Worm (Caenorhabditis elegans) whole organism, L1 larva: Measurements from ENCODE around the gene snb-5.

Source experiments
- C16A3.4 ChIP-seq: fragments of 150-350 bp; optimal IDR thresholded peaks from 2 replicates; lab custom pipeline; 2014; ENCODE audit warnings: missing biosample characterization, missing genetic modification characterization
- C34B4.2 ChIP-seq: sonication (generic microtip); optimal IDR thresholded peaks from 2 replicates; lab custom pipeline; 2017; ENCODE audit warnings: mild to moderate bottlenecking, missing genetic modification characterization, missing compliant biosample characterization
- F16B12.6 ChIP-seq: fragments of 150-350 bp; optimal IDR thresholded peaks from 2 replicates; lab custom pipeline; 2014; ENCODE audit warnings: missing biosample characterization, missing genetic modification characterization
- aly-2 ChIP-seq: fragments of 150-350 bp; optimal IDR thresholded peaks from 2 replicates; lab custom pipeline; 2014; ENCODE audit warnings: missing biosample characterization, missing genetic modification characterization
- ama-1 ChIP-seq: fragments of 150-350 bp; optimal IDR thresholded peaks from 2 replicates; lab custom pipeline; 2014
- blmp-1 ChIP-seq: fragments of 150-350 bp; optimal IDR thresholded peaks from 2 replicates; lab custom pipeline; 2014; ENCODE audit warnings: missing biosample characterization, missing genetic modification characterization
- ceh-8 ChIP-seq: fragments of 200-800 bp; sonication (Bioruptor generic); optimal IDR thresholded peaks from 2 replicates; lab custom pipeline; 2018; ENCODE audit warnings: mild to moderate bottlenecking, missing genetic modification characterization, moderate library complexity, missing compliant biosample characterization
- ceh-82 ChIP-seq, 3 experiments: fragments of 150-350 bp in 1 of 3; sonication (generic microtip) in 2 of 3; optimal IDR thresholded peaks; 2 replicates each; lab custom pipeline; 2014 to 2017; ENCODE audit warnings: missing biosample characterization in 3 of 3, missing genetic modification characterization in 3 of 3
- ceh-88 ChIP-seq: fragments of 200-800 bp; sonication (Bioruptor generic); IDR thresholded peaks from 2 replicates; pipeline ENCODE4 v1.3.6; 2022; ENCODE audit warnings: missing genetic modification characterization, missing compliant biosample characterization
- ceh-90 ChIP-seq: sonication (generic microtip); optimal IDR thresholded peaks from 2 replicates; lab custom pipeline; 2016; ENCODE audit warnings: missing genetic modification characterization, missing compliant biosample characterization
- ces-1 ChIP-seq: fragments of 150-350 bp; optimal IDR thresholded peaks from 2 replicates; lab custom pipeline; 2014; ENCODE audit warnings: missing biosample characterization, missing genetic modification reagents, missing genetic modification characterization
- dpl-1 ChIP-seq, 3 experiments: fragments of 150-350 bp in 2 of 3; sonication (generic microtip) in 1 of 3; optimal IDR thresholded peaks; 2 replicates each; lab custom pipeline; 2014 to 2017; ENCODE audit warnings: missing biosample characterization in 3 of 3, missing genetic modification characterization in 3 of 3, missing genetic modification reagents in 3 of 3
- efl-1 ChIP-seq, 4 experiments: fragments of 150-350 bp; optimal IDR thresholded peaks in 3 of 4; peaks in 1 of 4; 1 replicate in 1 of 4; 2 replicates in 3 of 4; lab custom pipeline; 2014; ENCODE audit warnings: missing biosample characterization in 2 of 4, missing genetic modification characterization in 2 of 4, missing genetic modification reagents in 2 of 4
- efl-3 ChIP-seq: fragments of 200-800 bp; sonication (Bioruptor generic); optimal IDR thresholded peaks from 2 replicates; lab custom pipeline; 2018; ENCODE audit warnings: mild to moderate bottlenecking, missing genetic modification characterization, missing compliant biosample characterization
- egl-27 ChIP-seq, 2 experiments: fragments of 150-350 bp in 1 of 2; sonication (generic microtip); optimal IDR thresholded peaks; 3 replicates each; lab custom pipeline; 2017 to 2018; ENCODE audit warnings: missing biosample characterization in 2 of 2, missing genetic modification characterization in 2 of 2, missing genetic modification reagents in 2 of 2
- elt-3 ChIP-seq, 6 experiments: fragments of 150-350 bp in 1 of 6; sonication (generic microtip); optimal IDR thresholded peaks; 2 replicates each; lab custom pipeline; 2017 to 2018; ENCODE audit warnings: missing biosample characterization in 6 of 6, missing genetic modification characterization in 6 of 6, inconsistent platforms in 1 of 6
- ets-5 ChIP-seq: fragments of 200-800 bp; sonication (Bioruptor generic); IDR thresholded peaks from 2 replicates; pipeline ENCODE4 v1.3.6; 2022; ENCODE audit warnings: missing genetic modification characterization, missing compliant biosample characterization
- fkh-10 ChIP-seq: sonication (generic microtip); optimal IDR thresholded peaks from 2 replicates; lab custom pipeline; 2017; ENCODE audit warnings: missing biosample characterization, missing genetic modification reagents, missing genetic modification characterization
- fkh-4 ChIP-seq: sonication (generic microtip); optimal IDR thresholded peaks from 2 replicates; lab custom pipeline; 2016; ENCODE audit warnings: missing compliant biosample characterization, missing genetic modification characterization, borderline replicate concordance
- fkh-8 ChIP-seq: sonication (generic microtip); optimal IDR thresholded peaks from 2 replicates; lab custom pipeline; 2016; ENCODE audit warnings: mild to moderate bottlenecking, missing genetic modification characterization, missing compliant biosample characterization
- hpl-2 ChIP-seq: fragments of 150-350 bp; optimal IDR thresholded peaks from 2 replicates; lab custom pipeline; 2014; ENCODE audit warnings: missing biosample characterization, missing genetic modification reagents, missing genetic modification characterization
- irx-1 ChIP-seq: sonication (generic microtip); optimal IDR thresholded peaks from 2 replicates; lab custom pipeline; 2016; ENCODE audit warnings: missing genetic modification characterization, missing compliant biosample characterization
- isw-1 ChIP-seq: fragments of 200-800 bp; sonication (Bioruptor generic); IDR thresholded peaks from 2 replicates; pipeline ENCODE4 v1.3.6; 2022; ENCODE audit warnings: missing genetic modification characterization, missing compliant biosample characterization
- lin-13 ChIP-seq: fragments of 150-350 bp; optimal IDR thresholded peaks from 2 replicates; lab custom pipeline; 2014; ENCODE audit warnings: missing biosample characterization, missing genetic modification reagents, missing genetic modification characterization
- lin-14 ChIP-seq: fragments of 200-800 bp; sonication (Bioruptor generic); optimal IDR thresholded peaks from 2 replicates; lab custom pipeline; 2018; ENCODE audit warnings: mild to moderate bottlenecking, missing genetic modification characterization, moderate library complexity, missing compliant biosample characterization
- lin-15B ChIP-seq: fragments of 150-350 bp; sonication (generic microtip); optimal IDR thresholded peaks from 3 replicates; lab custom pipeline; 2014; ENCODE audit warnings: missing biosample characterization, missing genetic modification characterization
- lin-35 ChIP-seq, 2 experiments: fragments of 150-350 bp; optimal IDR thresholded peaks; 2 replicates each; lab custom pipeline; 2014; ENCODE audit warnings: missing biosample characterization in 2 of 2, missing genetic modification characterization in 2 of 2, missing genetic modification reagents in 2 of 2
- lir-3 ChIP-seq: sonication (generic microtip); optimal IDR thresholded peaks from 2 replicates; lab custom pipeline; 2016; ENCODE audit warnings: mild to moderate bottlenecking, missing genetic modification characterization, moderate library complexity, missing compliant biosample characterization; ENCODE audit not compliant: poor library complexity
- mab-9 ChIP-seq: fragments of 200-800 bp; sonication (Bioruptor generic); IDR thresholded peaks from 2 replicates; pipeline ENCODE4 v1.3.6; 2022; ENCODE audit warnings: missing genetic modification reagents, missing genetic modification characterization, missing compliant biosample characterization
- mep-1 ChIP-seq: fragments of 150-350 bp; optimal IDR thresholded peaks from 2 replicates; lab custom pipeline; 2014; ENCODE audit warnings: missing biosample characterization, missing genetic modification characterization
- nhr-20 ChIP-seq: sonication (generic microtip); optimal IDR thresholded peaks from 2 replicates; lab custom pipeline; 2016; ENCODE audit warnings: mild to moderate bottlenecking, missing genetic modification characterization, missing compliant biosample characterization
- nhr-237 ChIP-seq: fragments of 150-350 bp; optimal IDR thresholded peaks from 2 replicates; lab custom pipeline; 2014; ENCODE audit warnings: missing biosample characterization, missing genetic modification characterization
- nhr-77 ChIP-seq: fragments of 150-350 bp; optimal IDR thresholded peaks from 2 replicates; lab custom pipeline; 2014; ENCODE audit warnings: missing biosample characterization, missing genetic modification characterization
- nhr-85 ChIP-seq: sonication (generic microtip); peaks from one replicate; lab custom pipeline; 2016; ENCODE audit warnings: missing genetic modification characterization, inconsistent platforms, missing compliant biosample characterization
- nhr-90 ChIP-seq: sonication (generic microtip); optimal IDR thresholded peaks from 2 replicates; lab custom pipeline; 2016; ENCODE audit warnings: mild to moderate bottlenecking, missing genetic modification characterization, missing compliant biosample characterization; ENCODE audit not compliant: poor library complexity
- pag-3 ChIP-seq: sonication (generic microtip); optimal IDR thresholded peaks from 2 replicates; lab custom pipeline; 2017; ENCODE audit warnings: missing genetic modification characterization, mild to moderate bottlenecking, missing compliant biosample characterization, antibody characterized with exemption, borderline replicate concordance; ENCODE audit not compliant: insufficient read depth
- skn-1 ChIP-seq: fragments of 150-350 bp; optimal IDR thresholded peaks from 2 replicates; lab custom pipeline; 2014; ENCODE audit warnings: missing biosample characterization, missing genetic modification characterization
- snu-23 ChIP-seq: sonication (generic microtip); optimal IDR thresholded peaks from 2 replicates; lab custom pipeline; 2016; ENCODE audit warnings: missing genetic modification characterization, missing compliant biosample characterization
- sox-4 ChIP-seq: sonication (generic microtip); optimal IDR thresholded peaks from 2 replicates; lab custom pipeline; 2016; ENCODE audit warnings: missing genetic modification characterization, missing compliant biosample characterization
- sptf-1 ChIP-seq: fragments of 150-350 bp; optimal IDR thresholded peaks from 2 replicates; lab custom pipeline; 2014; ENCODE audit warnings: missing biosample characterization, missing genetic modification characterization
- swsn-7 ChIP-seq: sonication (generic microtip); optimal IDR thresholded peaks from 2 replicates; lab custom pipeline; 2016; ENCODE audit warnings: missing genetic modification characterization, missing compliant biosample characterization
- tbx-2 ChIP-seq: sonication (generic microtip); optimal IDR thresholded peaks from 2 replicates; lab custom pipeline; 2016; ENCODE audit warnings: missing genetic modification characterization, missing compliant biosample characterization
- unc-130 ChIP-seq: fragments of 150-350 bp; optimal IDR thresholded peaks from 2 replicates; lab custom pipeline; 2017; ENCODE audit warnings: missing biosample characterization, missing genetic modification characterization, inconsistent platforms
- unc-30 ChIP-seq: sonication (generic microtip); optimal IDR thresholded peaks from 2 replicates; lab custom pipeline; 2017; ENCODE audit warnings: missing biosample characterization, missing genetic modification characterization
- unc-86 ChIP-seq: sonication (generic microtip); optimal IDR thresholded peaks from 2 replicates; lab custom pipeline; 2016; ENCODE audit warnings: missing genetic modification characterization, missing compliant biosample characterization
- vab-15 ChIP-seq: sonication (generic microtip); optimal IDR thresholded peaks from 2 replicates; lab custom pipeline; 2017; ENCODE audit warnings: missing genotype, mild to moderate bottlenecking, missing genetic modification characterization, missing compliant biosample characterization
- xbp-1 ChIP-seq: sonication (generic microtip); optimal IDR thresholded peaks from 2 replicates; lab custom pipeline; 2016; ENCODE audit warnings: missing genetic modification characterization, missing compliant biosample characterization
- zag-1 ChIP-seq: fragments of 150-350 bp; optimal IDR thresholded peaks from 2 replicates; lab custom pipeline; 2014; ENCODE audit warnings: missing biosample characterization, missing genetic modification characterization
- ztf-4 ChIP-seq: fragments of 150-350 bp; optimal IDR thresholded peaks from 2 replicates; lab custom pipeline; 2014; ENCODE audit warnings: missing biosample characterization, missing genetic modification characterization

Gene snb-5

DNA sequence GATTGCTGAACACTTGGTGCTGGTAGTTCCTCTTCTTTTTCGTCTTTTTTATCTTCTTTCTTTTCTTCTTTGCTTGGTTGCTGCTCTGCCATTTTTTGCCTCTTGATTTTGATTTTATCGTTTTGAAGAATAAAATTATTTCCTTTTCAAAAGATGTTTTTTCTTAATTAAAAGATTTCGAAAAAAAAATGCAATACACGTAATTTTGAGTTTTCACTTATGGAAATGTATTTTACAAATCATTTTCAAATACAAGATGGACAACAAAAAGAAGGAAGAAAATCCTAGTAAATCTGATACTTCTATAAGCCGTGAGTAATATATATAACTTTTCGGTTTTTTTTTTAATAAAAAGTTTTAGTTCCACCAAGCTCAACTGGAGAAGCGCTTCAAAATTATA lies 46.5 kb downstream of the snb-5 start, which contains the start of the genes C02F5.10 and C02F5.2:
TSS of gene C02F5.10 (minus strand) at position 101 of the 400 bp plus-strand sequence.
TSS of gene C02F5.2 (plus strand) at position 239 of the 400 bp plus-strand sequence.
- TF ChIP-seq fkh-8 (tag; lab: Kevin White, UChicago) (no peak), efl-3 (GFP tag; lab: Kevin White, UChicago) (no peak), tbx-2 (tag; lab: Kevin White, UChicago) (no peak), fkh-10 (GFP tag; lab: Kevin White, UChicago) (no peak), hpl-2 (GFP tag; lab: Kevin White, UChicago) (no peak), mab-9 (GFP tag; lab: Robert Waterston, UW) (no peak), ceh-90 (no peak)

DNA sequence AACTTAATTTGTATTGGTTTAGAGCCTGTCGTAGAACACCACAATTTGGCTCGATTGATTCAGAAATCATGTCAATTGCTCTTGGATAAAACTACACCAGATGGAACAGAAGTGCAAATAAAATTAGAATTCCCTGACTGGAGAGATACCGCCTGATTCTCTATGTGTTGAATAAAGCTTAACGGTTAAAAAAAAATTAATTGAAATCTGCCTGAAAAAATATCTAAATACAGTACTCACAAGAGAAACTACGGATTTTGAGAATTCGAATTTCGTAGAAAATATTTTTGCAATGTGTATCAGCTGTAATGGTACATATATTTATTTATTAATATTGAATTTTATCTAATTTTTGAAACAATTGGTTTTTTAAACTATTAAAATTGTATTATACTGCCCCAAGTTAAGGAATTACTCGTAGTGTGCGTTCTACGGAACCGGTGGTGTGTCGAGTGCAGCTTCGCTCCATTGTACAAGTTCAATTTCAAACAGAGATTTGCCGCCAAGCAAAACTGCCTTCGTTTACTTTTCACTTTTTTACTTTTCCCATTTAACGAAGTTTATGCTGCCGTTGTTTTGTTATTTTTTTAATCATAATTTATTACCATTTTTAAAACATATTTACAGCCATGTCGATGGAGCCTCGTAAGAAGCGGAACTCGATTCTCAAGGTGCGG lies 47.3 kb downstream of the snb-5 start, which contains the start of gene knl-1:
TSS of gene knl-1 (plus strand) at position 626 of the 677 bp plus-strand sequence.
- peak; percentile 50 for TF ChIP-seq snu-23 (GFP tag; lab: Kevin White, UChicago)
- peak; percentile 17 for TF ChIP-seq swsn-7
- peak; percentile 25 for TF ChIP-seq nhr-90 (tag; lab: Kevin White, UChicago)
- no peak for TF ChIP-seq sox-4 (tag; lab: Kevin White, UChicago)
- no peak for TF ChIP-seq tbx-2 (tag; lab: Kevin White, UChicago)
- TF ChIP-seq efl-1 (optimal IDR thresholded peaks at IDR 0.05; lab: Kevin White, UChicago), result peak; percentile 84 to 91
- peak; percentile 83 to 97 for TF ChIP-seq efl-1 (GFP tag; optimal IDR thresholded peaks at IDR 0.05 in 1 of 2; lab: Kevin White, UChicago)
- no peak for TF ChIP-seq ets-5 (GFP tag; lab: Robert Waterston, UW)
- TF ChIP-seq dpl-1 (GFP tag; optimal IDR thresholded peaks at IDR 0.05; lab: Kevin White, UChicago), result peak; percentile 80 to 89 (median 81)
- TF ChIP-seq ces-1 (GFP tag; lab: Kevin White, UChicago), result no peak
- no peak for TF ChIP-seq ceh-8 (GFP tag; lab: Kevin White, UChicago)
- TF ChIP-seq isw-1 (GFP tag; lab: Robert Waterston, UW), result no peak; the same call in 1 of the 2 replicates
- peak; percentile 49 for TF ChIP-seq lin-13 (GFP tag; lab: Kevin White, UChicago)
- TF ChIP-seq blmp-1 (tag; lab: Kevin White, UChicago), result peak; percentile 72
- TF ChIP-seq lin-15B (tag; lab: Kevin White, UChicago), result peak; percentile 74
- peak; percentile 36 for TF ChIP-seq lir-3 (tag; lab: Kevin White, UChicago)
- TF ChIP-seq fkh-4, result peak; percentile 5
- peak; percentile 46 for TF ChIP-seq lin-14
- no peak for TF ChIP-seq egl-27 (tag; optimal IDR thresholded peaks at IDR 0.05; lab: Kevin White, UChicago)
- peak; percentile 36 for TF ChIP-seq skn-1 (tag; lab: Kevin White, UChicago)
- no peak for TF ChIP-seq aly-2 (tag; lab: Kevin White, UChicago)
- TF ChIP-seq ama-1 (lab: Kevin White, UChicago), result no peak
- TF ChIP-seq nhr-77 (tag; lab: Kevin White, UChicago), result peak; percentile 28
- TF ChIP-seq unc-30 (tag; lab: Kevin White, UChicago), result no peak
- TF ChIP-seq mep-1 (tag; lab: Kevin White, UChicago), result peak; percentile 69
- no peak for TF ChIP-seq ztf-4
- peak in 1 of 6 experiments; percentile 22 for TF ChIP-seq elt-3 (tag; optimal IDR thresholded peaks at IDR 0.05; lab: Kevin White, UChicago)
- TF ChIP-seq ceh-88, result no peak
- TF ChIP-seq unc-86 (tag; lab: Kevin White, UChicago), result no peak
- TF ChIP-seq F16B12.6 (tag; lab: Kevin White, UChicago), result peak; percentile 42
- no peak for TF ChIP-seq sptf-1
- peak; percentile 62 for TF ChIP-seq nhr-85 (tag; lab: Kevin White, UChicago)
- TF ChIP-seq unc-130 (tag; lab: Kevin White, UChicago), result no peak
- peak; percentile 82 for TF ChIP-seq C16A3.4 (tag; lab: Kevin White, UChicago)
- no peak for TF ChIP-seq C34B4.2 (tag; lab: Kevin White, UChicago)
- peak; percentile 27 for TF ChIP-seq nhr-20 (tag; lab: Kevin White, UChicago)
- peak; percentile 17 for TF ChIP-seq vab-15 (tag; lab: Kevin White, UChicago)
- peak; percentile 2 for TF ChIP-seq nhr-237 (tag; lab: Kevin White, UChicago)
- peak; percentile 77 to 94 for TF ChIP-seq lin-35 (GFP tag; optimal IDR thresholded peaks at IDR 0.05; lab: Kevin White, UChicago)
- TF ChIP-seq pag-3 (tag; lab: Kevin White, UChicago), result no peak
- TF ChIP-seq xbp-1 (tag; lab: Kevin White, UChicago), result peak; percentile 22
- no peak for TF ChIP-seq zag-1 (tag; lab: Kevin White, UChicago)
- TF ChIP-seq efl-3 (GFP tag; lab: Kevin White, UChicago), result no peak
- peak in 1 of 3 experiments; percentile 61 for TF ChIP-seq ceh-82 (tag; optimal IDR thresholded peaks at IDR 0.05; lab: Kevin White, UChicago)
- no peak for TF ChIP-seq irx-1
- no peak for TF ChIP-seq hpl-2 (GFP tag; lab: Kevin White, UChicago)
